Worm (Caenorhabditis elegans) whole organism, young adult: ENCODE results near the gene his-42.

ENCODE experiments used
- C06A6.2 ChIP-seq: fragments of 200-800 bp; sonication (Bioruptor generic); conservative IDR thresholded peaks from 2 replicates; pipeline ENCODE4 v1.3.6; 2022; ENCODE audit warnings: missing genetic modification characterization, missing compliant biosample characterization
- F10E7.11 ChIP-seq: sonication (generic microtip); optimal IDR thresholded peaks from 2 replicates; lab custom pipeline; 2017; ENCODE audit warnings: mild to moderate bottlenecking, missing genetic modification characterization, moderate library complexity, missing compliant biosample characterization
- F37B4.10 ChIP-seq: fragments of 200-800 bp; sonication (Bioruptor generic); IDR thresholded peaks from 2 replicates; pipeline ENCODE4 v1.3.6; 2022; ENCODE audit warnings: missing genetic modification characterization, missing compliant biosample characterization
- F52B5.7 ChIP-seq: sonication (generic microtip); optimal IDR thresholded peaks from 2 replicates; lab custom pipeline; 2016; ENCODE audit warnings: mild to moderate bottlenecking, missing genetic modification characterization, missing compliant biosample characterization
- F55B11.4 ChIP-seq: sonication (generic microtip); optimal IDR thresholded peaks from 2 replicates; lab custom pipeline; 2016; ENCODE audit warnings: missing compliant biosample characterization, missing genetic modification characterization, borderline replicate concordance; ENCODE audit not compliant: insufficient read depth
- F57A8.1 ChIP-seq: fragments of 200-800 bp; sonication (Bioruptor generic); optimal IDR thresholded peaks from 2 replicates; lab custom pipeline; 2018; ENCODE audit warnings: mild to moderate bottlenecking, missing genetic modification characterization, moderate library complexity, missing compliant biosample characterization
- K11D2.4 ChIP-seq: fragments of 200-800 bp; sonication (Bioruptor generic); IDR thresholded peaks from 2 replicates; pipeline ENCODE4 v1.3.6; 2022; ENCODE audit warnings: missing genetic modification reagents, missing genetic modification characterization, missing compliant biosample characterization
- ZK185.1 ChIP-seq: sonication (generic microtip); optimal IDR thresholded peaks from 2 replicates; lab custom pipeline; 2016; ENCODE audit warnings: mild to moderate bottlenecking, missing genetic modification characterization, missing compliant biosample characterization; ENCODE audit not compliant: poor library complexity, severe bottlenecking
- akir-1 ChIP-seq: fragments of 200-800 bp; sonication (Bioruptor generic); optimal IDR thresholded peaks from 2 replicates; lab custom pipeline; 2018; ENCODE audit warnings: mild to moderate bottlenecking, missing genetic modification characterization, moderate library complexity, missing compliant biosample characterization
- ama-1 ChIP-seq, 3 experiments: fragments of 150-350 bp in 1 of 3; sonication (generic microtip) in 2 of 3; optimal IDR thresholded peaks; 2 replicates each; lab custom pipeline; 2014 to 2018; ENCODE audit warnings: missing biosample characterization in 2 of 3, missing genetic modification characterization in 2 of 3, missing genetic modification reagents in 2 of 3
- bed-2 ChIP-seq: fragments of 200-800 bp; sonication (Bioruptor generic); IDR thresholded peaks from 2 replicates; pipeline ENCODE4 v1.3.6; 2022; ENCODE audit warnings: missing genetic modification reagents, missing genetic modification characterization, missing compliant biosample characterization
- cebp-1 ChIP-seq, 2 experiments: fragments of 200-800 bp in 1 of 2; sonication (Bioruptor generic) in 1 of 2; sonication (generic microtip) in 1 of 2; IDR thresholded peaks in 1 of 2; optimal IDR thresholded peaks in 1 of 2; 2 replicates each; pipeline versions ENCODE4 v1.3.6 to Lab custom; 2017 to 2022; ENCODE audit warnings: missing compliant biosample characterization in 2 of 2, missing genetic modification characterization in 2 of 2, mild to moderate bottlenecking in 1 of 2, missing genetic modification reagents in 1 of 2, moderate library complexity in 1 of 2
- ceh-100 ChIP-seq: fragments of 200-800 bp; sonication (Bioruptor generic); IDR thresholded peaks from 2 replicates; pipeline ENCODE4 v1.3.6; 2022; ENCODE audit warnings: missing genetic modification reagents, missing genetic modification characterization, missing compliant biosample characterization
- ceh-40 ChIP-seq: fragments of 200-800 bp; sonication (Bioruptor generic); IDR thresholded peaks from 2 replicates; pipeline ENCODE4 v1.3.6; 2022; ENCODE audit warnings: missing genetic modification characterization, missing compliant biosample characterization
- ceh-91 ChIP-seq: fragments of 200-800 bp; sonication (Bioruptor generic); IDR thresholded peaks from 2 replicates; pipeline ENCODE4 v1.3.6; 2022; ENCODE audit warnings: missing genetic modification reagents, missing genetic modification characterization, missing compliant biosample characterization
- dpff-1 ChIP-seq: sonication (generic microtip); optimal IDR thresholded peaks from 2 replicates; lab custom pipeline; 2017; ENCODE audit warnings: mild to moderate bottlenecking, missing genetic modification characterization, missing compliant biosample characterization
- efl-1 ChIP-seq: fragments of 150-350 bp; optimal IDR thresholded peaks from 2 replicates; lab custom pipeline; 2014; ENCODE audit warnings: missing biosample characterization, missing genetic modification reagents, missing genetic modification characterization
- egl-18 ChIP-seq: fragments of 200-800 bp; sonication (Bioruptor generic); IDR thresholded peaks from 2 replicates; pipeline ENCODE4 v1.3.6; 2022; ENCODE audit warnings: missing genetic modification reagents, missing genetic modification characterization, missing compliant biosample characterization
- egl-44 ChIP-seq: fragments of 200-800 bp; sonication (Bioruptor generic); IDR thresholded peaks from 2 replicates; pipeline ENCODE4 v1.3.6; 2022; ENCODE audit warnings: missing genetic modification reagents, missing genetic modification characterization, missing compliant biosample characterization
- gei-17 ChIP-seq: fragments of 200-800 bp; sonication (Bioruptor generic); optimal IDR thresholded peaks from 2 replicates; lab custom pipeline; 2018; ENCODE audit warnings: mild to moderate bottlenecking, missing genetic modification characterization, missing compliant biosample characterization
- him-1 ChIP-seq: sonication (generic microtip); optimal IDR thresholded peaks from 2 replicates; lab custom pipeline; 2016; ENCODE audit warnings: missing genotype, missing genetic modification reagents, missing genetic modification characterization, missing compliant biosample characterization
- hmg-1.2 ChIP-seq: fragments of 200-800 bp; sonication (Bioruptor generic); IDR thresholded peaks from 2 replicates; pipeline ENCODE4 v1.3.6; 2022; ENCODE audit warnings: missing genetic modification reagents, missing genetic modification characterization, missing compliant biosample characterization
- let-607 ChIP-seq, 2 experiments: fragments of 200-800 bp in 1 of 2; sonication (Bioruptor generic) in 1 of 2; sonication (generic microtip) in 1 of 2; optimal IDR thresholded peaks; 2 replicates each; lab custom pipeline; 2016 to 2018; ENCODE audit warnings: mild to moderate bottlenecking in 2 of 2, missing compliant biosample characterization in 2 of 2, missing genetic modification characterization in 2 of 2, moderate library complexity in 2 of 2, missing genotype in 1 of 2
- lin-35 ChIP-seq, 3 experiments: fragments of 150-350 bp in 2 of 3; sonication (generic microtip) in 1 of 3; optimal IDR thresholded peaks; 2 replicates each; lab custom pipeline; 2014 to 2018; ENCODE audit warnings: missing biosample characterization in 3 of 3, missing genetic modification characterization in 3 of 3, missing genetic modification reagents in 3 of 3
- lin-40 ChIP-seq: sonication (generic microtip); optimal IDR thresholded peaks from 2 replicates; lab custom pipeline; 2016; ENCODE audit warnings: missing genetic modification characterization, mild to moderate bottlenecking, missing compliant biosample characterization, missing genotype, missing genetic modification reagents
- lin-54 ChIP-seq: fragments of 200-800 bp; sonication (Bioruptor generic); optimal IDR thresholded peaks from 2 replicates; lab custom pipeline; 2018; ENCODE audit warnings: mild to moderate bottlenecking, missing genetic modification characterization, missing compliant biosample characterization
- lir-1 ChIP-seq: fragments of 200-800 bp; sonication (Bioruptor generic); conservative IDR thresholded peaks from 2 replicates; pipeline ENCODE4 v1.3.6; 2022; ENCODE audit warnings: missing genetic modification reagents, missing genetic modification characterization, missing compliant biosample characterization
- lsl-1 ChIP-seq: fragments of 200-800 bp; sonication (Bioruptor generic); optimal IDR thresholded peaks from 2 replicates; lab custom pipeline; 2018; ENCODE audit warnings: mild to moderate bottlenecking, missing genetic modification characterization, moderate library complexity, missing compliant biosample characterization
- lsy-27 ChIP-seq: sonication (generic microtip); optimal IDR thresholded peaks from 2 replicates; lab custom pipeline; 2017; ENCODE audit warnings: missing genetic modification characterization, mild to moderate bottlenecking, missing compliant biosample characterization, antibody characterized with exemption, missing genotype, borderline replicate concordance; ENCODE audit not compliant: insufficient read depth
- madf-10 ChIP-seq: sonication (generic microtip); optimal IDR thresholded peaks from 2 replicates; lab custom pipeline; 2016; ENCODE audit warnings: mild to moderate bottlenecking, missing genetic modification characterization, missing compliant biosample characterization
- mxl-1 ChIP-seq: sonication (generic microtip); optimal IDR thresholded peaks from 2 replicates; lab custom pipeline; 2016; ENCODE audit warnings: missing genetic modification characterization, missing compliant biosample characterization
- nhr-120 ChIP-seq: fragments of 200-800 bp; sonication (Bioruptor generic); IDR thresholded peaks from 2 replicates; pipeline ENCODE4 v1.3.6; 2022; ENCODE audit warnings: missing genetic modification characterization, missing compliant biosample characterization
- nhr-179 ChIP-seq: sonication (generic microtip); optimal IDR thresholded peaks from 2 replicates; lab custom pipeline; 2016; ENCODE audit warnings: mild to moderate bottlenecking, missing genetic modification characterization, missing compliant biosample characterization
- snpc-1.1 ChIP-seq: sonication (generic microtip); optimal IDR thresholded peaks from 2 replicates; lab custom pipeline; 2017; ENCODE audit warnings: missing genetic modification characterization, mild to moderate bottlenecking, missing compliant biosample characterization, antibody characterized with exemption, moderate library complexity, missing genotype, missing genetic modification reagents; ENCODE audit not compliant: insufficient read depth
- snpc-4 ChIP-seq, 5 experiments: fragments of 150-350 bp in 1 of 5; sonication (generic microtip) in 4 of 5; optimal IDR thresholded peaks; 2 replicates each; lab custom pipeline; 2014 to 2018; ENCODE audit warnings: missing genetic modification characterization in 5 of 5, missing biosample characterization in 3 of 5, antibody characterized with exemption in 2 of 5, mild to moderate bottlenecking in 2 of 5, missing compliant biosample characterization in 2 of 5, missing genotype in 2 of 5, moderate library complexity in 2 of 5, missing genetic modification reagents in 1 of 5
- tbp1 ChIP-seq: fragments of 200-800 bp; sonication (Bioruptor generic); optimal IDR thresholded peaks from 2 replicates; lab custom pipeline; 2018; ENCODE audit warnings: mild to moderate bottlenecking, missing genetic modification characterization, missing compliant biosample characterization
- tbx-9 ChIP-seq: sonication (generic microtip); optimal IDR thresholded peaks from 2 replicates; lab custom pipeline; 2016; ENCODE audit warnings: borderline replicate concordance, missing genetic modification characterization, inconsistent platforms, missing compliant biosample characterization
- zfh-2 ChIP-seq: fragments of 200-800 bp; sonication (Bioruptor generic); conservative IDR thresholded peaks from 2 replicates; pipeline ENCODE4 v1.3.6; 2022; ENCODE audit warnings: missing genetic modification reagents, missing genetic modification characterization, missing compliant biosample characterization
- ztf-18 ChIP-seq: sonication (generic microtip); optimal IDR thresholded peaks from 2 replicates; lab custom pipeline; 2016; ENCODE audit warnings: missing genotype, mild to moderate bottlenecking, missing genetic modification characterization, missing compliant biosample characterization
- ztf-22 ChIP-seq: fragments of 200-800 bp; sonication (Bioruptor generic); optimal IDR thresholded peaks from 2 replicates; lab custom pipeline; 2018; ENCODE audit warnings: mild to moderate bottlenecking, missing genetic modification characterization, moderate library complexity, missing compliant biosample characterization
- ztf-3 ChIP-seq: fragments of 200-800 bp; sonication (Bioruptor generic); optimal IDR thresholded peaks from 2 replicates; lab custom pipeline; 2018; ENCODE audit warnings: mild to moderate bottlenecking, missing genetic modification characterization, missing compliant biosample characterization

The his-42 gene

DNA sequence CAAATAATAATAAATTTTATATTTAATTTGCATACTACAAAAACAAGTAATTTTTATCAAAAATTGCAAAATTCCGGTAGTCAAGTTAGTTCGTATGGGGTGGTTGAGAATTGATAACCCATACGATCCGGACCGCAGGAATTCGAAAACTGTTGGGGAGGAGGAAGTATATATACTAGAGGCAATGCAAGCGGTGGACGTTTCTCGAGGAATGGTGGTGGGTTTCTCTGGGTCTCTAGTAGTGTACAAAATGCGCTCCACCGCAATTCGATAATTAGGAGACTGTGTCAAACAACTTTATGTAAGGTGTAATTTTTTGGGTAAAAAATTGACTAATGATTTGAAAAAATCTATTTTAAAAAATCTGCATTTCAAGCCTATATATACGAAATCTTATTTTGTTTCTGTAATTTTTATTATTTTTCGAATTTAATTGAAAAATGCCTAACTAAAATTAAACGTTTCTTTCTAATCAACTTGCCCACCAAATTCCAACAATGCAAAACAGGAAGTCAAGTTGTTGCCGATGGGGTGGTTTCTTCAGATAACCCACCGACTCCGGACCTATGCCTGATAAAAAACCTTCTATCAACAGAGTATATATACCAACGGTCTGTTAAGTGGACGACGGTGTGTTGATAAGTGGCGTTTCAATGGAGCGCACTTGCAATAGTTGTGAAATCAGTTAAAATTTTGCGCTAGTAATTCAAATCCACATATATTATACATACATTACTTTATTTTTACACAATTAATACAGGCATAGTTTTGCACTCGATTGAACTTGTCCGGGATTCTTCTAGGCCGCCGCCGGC is 6.1 kb upstream of the his-42 start (continued):
- TF ChIP-seq nhr-179 (tag; lab: Kevin White, UChicago): no peak
- 0 out of 2 replicates have a peak, but pooled peaks have one; percentile 34 for TF ChIP-seq ceh-91 (GFP tag; lab: Robert Waterston, UW)
- TF ChIP-seq K11D2.4: peak; percentile 67
- no peak for TF ChIP-seq lsy-27 (tag; lab: Kevin White, UChicago)
- TF ChIP-seq F10E7.11 (tag; lab: Kevin White, UChicago): no peak
- no peak for TF ChIP-seq mxl-1 (tag; lab: Kevin White, UChicago)
- TF ChIP-seq gei-17 (GFP tag; lab: Kevin White, UChicago): peak; percentile 81
- peak; percentile 45 for TF ChIP-seq dpff-1 (tag; lab: Kevin White, UChicago)
- peak; percentile 55 for TF ChIP-seq him-1 (tag; lab: Kevin White, UChicago)
- TF ChIP-seq snpc-4 (GFP tag; optimal IDR thresholded peaks at IDR 0.05; lab: Kevin White, UChicago): peak; percentile 97
- peak; percentile 98 to 100 (median 100) for TF ChIP-seq snpc-4 (tag; optimal IDR thresholded peaks at IDR 0.05; lab: Kevin White, UChicago)
- no peak for TF ChIP-seq lir-1
- no peak for TF ChIP-seq F55B11.4 (tag; lab: Kevin White, UChicago)
- peak; percentile 65 for TF ChIP-seq madf-10 (tag; lab: Kevin White, UChicago)
- TF ChIP-seq ama-1 (optimal IDR thresholded peaks at IDR 0.05; lab: Kevin White, UChicago): peak; percentile 8
- TF ChIP-seq ama-1 (GFP tag; optimal IDR thresholded peaks at IDR 0.05; lab: Kevin White, UChicago): peak in 1 of 2 experiments; percentile 85
- TF ChIP-seq ztf-3: peak; percentile 14
- TF ChIP-seq zfh-2 (GFP tag; lab: Robert Waterston, UW): no peak
- TF ChIP-seq cebp-1 (GFP tag; IDR thresholded peaks at IDR 0.05; lab: Robert Waterston, UW): peak; percentile 84
- TF ChIP-seq cebp-1 (tag; optimal IDR thresholded peaks at IDR 0.05; lab: Kevin White, UChicago): peak; percentile 90
- no peak for TF ChIP-seq ceh-40 (GFP tag; lab: Robert Waterston, UW)
- peak; percentile 89 for TF ChIP-seq ZK185.1 (tag; lab: Kevin White, UChicago)
- peak; percentile 66; the same call in 1 of the 2 replicates for TF ChIP-seq egl-44 (GFP tag; lab: Robert Waterston, UW)
- no peak for TF ChIP-seq F37B4.10 (GFP tag; lab: Robert Waterston, UW)
- no peak for TF ChIP-seq efl-1 (GFP tag; lab: Kevin White, UChicago)
- TF ChIP-seq ztf-22 (GFP tag; lab: Kevin White, UChicago): peak; percentile 52
- TF ChIP-seq let-607 (tag; optimal IDR thresholded peaks at IDR 0.05; lab: Kevin White, UChicago): peak in 1 of 2 experiments; percentile 66
- TF ChIP-seq ceh-100 (GFP tag; lab: Robert Waterston, UW): peak; percentile 68
- TF ChIP-seq akir-1: no peak
- TF ChIP-seq egl-18: peak; percentile 59; the same call in 1 of the 2 replicates
- peak; percentile 90 for TF ChIP-seq tbp1 (GFP tag; lab: Kevin White, UChicago)
- peak in 1 of 3 experiments; percentile 87 for TF ChIP-seq lin-35 (GFP tag; optimal IDR thresholded peaks at IDR 0.05; lab: Kevin White, UChicago)
- TF ChIP-seq lsl-1 (GFP tag; lab: Kevin White, UChicago): peak; percentile 5
- peak; percentile 76 for TF ChIP-seq lin-54 (GFP tag; lab: Kevin White, UChicago)
- peak; percentile 53 for TF ChIP-seq F52B5.7 (tag; lab: Kevin White, UChicago)
- no peak for TF ChIP-seq tbx-9 (tag; lab: Kevin White, UChicago)
- no peak for TF ChIP-seq bed-2
- TF ChIP-seq snpc-1.1 (tag; lab: Kevin White, UChicago): peak; percentile 87
- TF ChIP-seq C06A6.2 (GFP tag; lab: Robert Waterston, UW): peak; percentile 85
- TF ChIP-seq hmg-1.2 (GFP tag; lab: Robert Waterston, UW): peak; percentile 80
- TF ChIP-seq ztf-18 (tag; lab: Kevin White, UChicago): peak; percentile 39
- peak; percentile 96 for TF ChIP-seq lin-40 (tag; lab: Kevin White, UChicago)
- TF ChIP-seq nhr-120 (GFP tag; lab: Robert Waterston, UW): no peak
- TF ChIP-seq F57A8.1 (GFP tag; lab: Kevin White, UChicago): no peak
